Worm (Caenorhabditis elegans) whole organism, midembryonic: ENCODE results near the gene C17C3.1.

Source experiments
- T22C8.4 ChIP-seq: fragments of 200-800 bp; sonication (Bioruptor generic); IDR thresholded peaks from 2 replicates; pipeline ENCODE4 v1.3.6; 2022; ENCODE audit warnings: missing genetic modification characterization, missing compliant biosample characterization
- cog-1 ChIP-seq: sonication (generic microtip); optimal IDR thresholded peaks from 2 replicates; lab custom pipeline; 2016; ENCODE audit warnings: missing genetic modification characterization, missing compliant biosample characterization
- flt-1 ChIP-seq: fragments of 200-800 bp; sonication (Bioruptor generic); IDR thresholded peaks from 2 replicates; pipeline ENCODE4 v1.3.6; 2022; ENCODE audit warnings: missing genetic modification characterization, missing compliant biosample characterization
- klf-2 ChIP-seq: fragments of 200-800 bp; sonication (Bioruptor generic); conservative IDR thresholded peaks from 2 replicates; pipeline ENCODE4 v1.3.6; 2022; ENCODE audit warnings: missing genetic modification reagents, missing genetic modification characterization, missing compliant biosample characterization
- med-1 ChIP-seq: sonication (generic microtip); optimal IDR thresholded peaks from 2 replicates; lab custom pipeline; 2017; ENCODE audit warnings: missing genetic modification characterization, mild to moderate bottlenecking, missing compliant biosample characterization, antibody characterized with exemption, missing genetic modification reagents; ENCODE audit not compliant: insufficient read depth
- ref-1 ChIP-seq: fragments of 200-800 bp; sonication (Bioruptor generic); conservative IDR thresholded peaks from 2 replicates; pipeline ENCODE4 v1.3.6; 2022; ENCODE audit warnings: missing genetic modification reagents, missing genetic modification characterization, missing compliant biosample characterization
- tab-1 ChIP-seq: fragments of 200-800 bp; sonication (Bioruptor generic); IDR thresholded peaks from 2 replicates; pipeline ENCODE4 v1.3.6; 2022; ENCODE audit warnings: missing genetic modification characterization, missing compliant biosample characterization
- ztf-23 ChIP-seq: fragments of 200-800 bp; sonication (Bioruptor generic); IDR thresholded peaks from 2 replicates; pipeline ENCODE4 v1.3.6; 2022; ENCODE audit warnings: missing genetic modification reagents, missing genetic modification characterization, missing compliant biosample characterization

- TF ChIP-seq ref-1 (GFP tag; lab: Robert Waterston, UW), result no peak
- TF ChIP-seq klf-2, result no peak
- no peak for TF ChIP-seq med-1
- TF ChIP-seq flt-1 (GFP tag; lab: Robert Waterston, UW), result no peak
- TF ChIP-seq cog-1 (tag; lab: Kevin White, UChicago), result no peak
- TF ChIP-seq ztf-23 (GFP tag; lab: Robert Waterston, UW), result no peak
- no peak for TF ChIP-seq T22C8.4 (GFP tag; lab: Robert Waterston, UW)
- no peak for TF ChIP-seq tab-1 (GFP tag; lab: Robert Waterston, UW)
Measured at ce11 chrII:5554317-5554716, 16.1 kb upstream of the C17C3.1 start, which contains the start of gene ins-12.
